Fruit fly (Drosophila melanogaster) whole organism, embryonic: Measurements from ENCODE around the gene CG33293.

Source experiments
- Aef1 ChIP-seq: fragments of 200-800 bp; sonication (Bioruptor generic); IDR thresholded peaks from 3 replicates; pipeline ENCODE4 v1.3.6; 2022; ENCODE audit warnings: missing biosample characterization, missing genetic modification characterization
- Blimp-1 ChIP-seq: fragments of 200-800 bp; sonication (Bioruptor generic); optimal IDR thresholded peaks from 3 replicates; lab custom pipeline; 2018; ENCODE audit warnings: missing biosample characterization, missing genetic modification characterization, mild to moderate bottlenecking, moderate library complexity, missing genetic modification reagents
- BtbVII ChIP-seq: fragments of 200-800 bp; sonication (Bioruptor generic); optimal IDR thresholded peaks from 3 replicates; lab custom pipeline; 2017; ENCODE audit warnings: missing biosample characterization, mild to moderate bottlenecking, missing genetic modification characterization
- CG10543 ChIP-seq: fragments of 200-800 bp; sonication (Bioruptor generic); optimal IDR thresholded peaks from 3 replicates; lab custom pipeline; 2017; ENCODE audit warnings: missing biosample characterization, mild to moderate bottlenecking, missing genetic modification characterization, moderate library complexity
- CG10654 ChIP-seq: fragments of 200-800 bp; sonication (Bioruptor generic); optimal IDR thresholded peaks from 2 replicates; lab custom pipeline; 2016; ENCODE audit warnings: missing biosample characterization, missing genetic modification characterization
- CG10959 ChIP-seq: fragments of 200-800 bp; sonication (Bioruptor generic); IDR thresholded peaks from 2 replicates; pipeline ENCODE4 v1.3.6; 2022; ENCODE audit warnings: missing biosample characterization, missing genetic modification characterization
- CG12219 ChIP-seq: fragments of 200-800 bp; sonication (Bioruptor generic); optimal IDR thresholded peaks from 3 replicates; lab custom pipeline; 2018; ENCODE audit warnings: missing biosample characterization, mild to moderate bottlenecking, missing genetic modification characterization
- CG13123 ChIP-seq: fragments of 200-800 bp; sonication (Bioruptor generic); optimal IDR thresholded peaks from 2 replicates; lab custom pipeline; 2016; ENCODE audit warnings: missing biosample characterization, missing genetic modification characterization
- CG13775 ChIP-seq: fragments of 200-800 bp; sonication (Bioruptor generic); optimal IDR thresholded peaks from 3 replicates; lab custom pipeline; 2017; ENCODE audit warnings: missing biosample characterization, mild to moderate bottlenecking, missing genetic modification characterization
- CG13894 ChIP-seq: fragments of 200-800 bp; sonication (Bioruptor generic); optimal IDR thresholded peaks from 3 replicates; lab custom pipeline; 2018; ENCODE audit warnings: missing biosample characterization, mild to moderate bottlenecking, missing genetic modification characterization, moderate library complexity
- CG14710 ChIP-seq: fragments of 200-800 bp; sonication (Bioruptor generic); optimal IDR thresholded peaks from 3 replicates; lab custom pipeline; 2019; ENCODE audit warnings: missing biosample characterization, mild to moderate bottlenecking, missing genetic modification characterization, moderate library complexity
- CG15011 ChIP-seq: fragments of 200-800 bp; sonication (Bioruptor generic); optimal IDR thresholded peaks from 3 replicates; lab custom pipeline; 2018; ENCODE audit warnings: missing biosample characterization, mild to moderate bottlenecking, missing genetic modification characterization
- CG1602 ChIP-seq: fragments of 200-800 bp; sonication (Bioruptor generic); optimal IDR thresholded peaks from 3 replicates; lab custom pipeline; 2016; ENCODE audit warnings: missing biosample characterization, missing genetic modification characterization
- CG16815 ChIP-seq: fragments of 200-800 bp; sonication (Bioruptor generic); optimal IDR thresholded peaks from 3 replicates; lab custom pipeline; 2017; ENCODE audit warnings: missing biosample characterization, mild to moderate bottlenecking, missing genetic modification characterization
- CG4282 ChIP-seq: fragments of 200-800 bp; sonication (Bioruptor generic); optimal IDR thresholded peaks from 2 replicates; lab custom pipeline; 2016; ENCODE audit warnings: missing biosample characterization, missing genetic modification characterization
- CG4707 ChIP-seq: fragments of 200-800 bp; sonication (Bioruptor generic); optimal IDR thresholded peaks from 2 replicates; lab custom pipeline; 2018; ENCODE audit warnings: missing biosample characterization, mild to moderate bottlenecking, missing genetic modification characterization, moderate library complexity
- CG6765 ChIP-seq: fragments of 200-800 bp; sonication (Bioruptor generic); optimal IDR thresholded peaks from 3 replicates; lab custom pipeline; 2017; ENCODE audit warnings: missing biosample characterization, mild to moderate bottlenecking, missing genetic modification characterization
- CoRest ChIP-seq: fragments of 200-800 bp; sonication (Bioruptor generic); optimal IDR thresholded peaks from 3 replicates; lab custom pipeline; 2018; ENCODE audit warnings: missing biosample characterization, mild to moderate bottlenecking, missing genetic modification characterization, moderate library complexity
- Dll ChIP-seq: fragments of 200-800 bp; sonication (Bioruptor generic); IDR thresholded peaks from 4 replicates; pipeline ENCODE4 v1.3.6; 2022; ENCODE audit warnings: missing biosample characterization, missing genetic modification characterization; ENCODE audit not compliant: partially characterized antibody
- Gug ChIP-seq: fragments of 200-800 bp; sonication (Bioruptor generic); IDR thresholded peaks from 4 replicates; pipeline ENCODE4 v1.3.6; 2022; ENCODE audit warnings: missing biosample characterization, missing genetic modification characterization
- H15 ChIP-seq: fragments of 200-800 bp; sonication (Bioruptor generic); IDR thresholded peaks from 3 replicates; pipeline ENCODE4 v1.3.6; 2022; ENCODE audit warnings: missing biosample characterization, missing genetic modification characterization
- Hmx ChIP-seq: fragments of 200-800 bp; sonication (Bioruptor generic); optimal IDR thresholded peaks from 2 replicates; lab custom pipeline; 2016; ENCODE audit warnings: missing biosample characterization, missing genetic modification characterization
- Hr51 ChIP-seq, 2 experiments: fragments of 200-800 bp; sonication (Bioruptor generic); optimal IDR thresholded peaks; 2 replicates in 1 of 2; 3 replicates in 1 of 2; lab custom pipeline; 2016 to 2018; ENCODE audit warnings: missing biosample characterization in 2 of 2, missing genetic modification characterization in 2 of 2, mild to moderate bottlenecking in 1 of 2, moderate library complexity in 1 of 2
- Kr ChIP-seq: fragments of 200-800 bp; sonication (Bioruptor generic); optimal IDR thresholded peaks from 2 replicates; lab custom pipeline; 2017; ENCODE audit warnings: missing biosample characterization, mild to moderate bottlenecking, missing genetic modification characterization
- NC2β ChIP-seq: fragments of 200-800 bp; sonication (Bioruptor generic); optimal IDR thresholded peaks from 2 replicates; lab custom pipeline; 2016; ENCODE audit warnings: missing biosample characterization, missing genetic modification characterization
- NK7.1 ChIP-seq: fragments of 200-800 bp; sonication (Bioruptor generic); optimal IDR thresholded peaks from 3 replicates; lab custom pipeline; 2016; ENCODE audit warnings: missing biosample characterization, missing genetic modification characterization
- Oaz ChIP-seq: fragments of 200-800 bp; sonication (Bioruptor generic); IDR thresholded peaks from 2 replicates; pipeline ENCODE4 v1.3.6; 2022; ENCODE audit warnings: missing biosample characterization, missing genetic modification characterization
- Poxn ChIP-seq: fragments of 200-800 bp; sonication (Bioruptor generic); IDR thresholded peaks from 2 replicates; pipeline ENCODE4 v1.3.6; 2022; ENCODE audit warnings: missing biosample characterization, missing genetic modification characterization
- Scr ChIP-seq: fragments of 200-800 bp; sonication (Bioruptor generic); IDR thresholded peaks from 2 replicates; pipeline ENCODE4 v1.3.6; 2022; ENCODE audit warnings: missing biosample characterization, missing genetic modification characterization; ENCODE audit not compliant: partially characterized antibody
- Taf1 ChIP-seq: fragments of 200-800 bp; sonication (Bioruptor generic); IDR thresholded peaks from 2 replicates; pipeline ENCODE4 v1.3.6; 2022; ENCODE audit warnings: missing biosample characterization, missing genetic modification characterization
- bab2 ChIP-seq: fragments of 200-800 bp; sonication (Bioruptor generic); optimal IDR thresholded peaks from 2 replicates; lab custom pipeline; 2016; ENCODE audit warnings: missing biosample characterization, missing genetic modification characterization
- ci ChIP-seq: fragments of 200-800 bp; sonication (Bioruptor generic); IDR thresholded peaks from 3 replicates; pipeline ENCODE4 v1.3.6; 2022; ENCODE audit warnings: missing biosample characterization, missing genetic modification characterization
- croc ChIP-seq: fragments of 200-800 bp; sonication (Bioruptor generic); conservative IDR thresholded peaks from 3 replicates; pipeline ENCODE4 v1.3.6; 2022; ENCODE audit warnings: missing biosample characterization, missing genetic modification characterization
- dmrt11E ChIP-seq: fragments of 200-800 bp; sonication (Bioruptor generic); optimal IDR thresholded peaks from 3 replicates; lab custom pipeline; 2018; ENCODE audit warnings: missing biosample characterization, mild to moderate bottlenecking, missing genetic modification characterization, moderate library complexity
- ems ChIP-seq: fragments of 200-800 bp; sonication (Bioruptor generic); optimal IDR thresholded peaks from 3 replicates; lab custom pipeline; 2016; ENCODE audit warnings: missing biosample characterization, missing genetic modification characterization
- fd102C ChIP-seq: fragments of 200-800 bp; sonication (Bioruptor generic); optimal IDR thresholded peaks from 2 replicates; lab custom pipeline; 2018; ENCODE audit warnings: missing biosample characterization, mild to moderate bottlenecking, missing genetic modification characterization, moderate library complexity
- gcm2 ChIP-seq: fragments of 200-800 bp; sonication (Bioruptor generic); optimal IDR thresholded peaks from 2 replicates; lab custom pipeline; 2016; ENCODE audit warnings: missing biosample characterization, missing genetic modification characterization
- lmd ChIP-seq: fragments of 200-800 bp; sonication (Bioruptor generic); IDR thresholded peaks from 2 replicates; pipeline ENCODE4 v1.3.6; 2022; ENCODE audit warnings: missing biosample characterization, missing genetic modification characterization
- nerfin-1 ChIP-seq: fragments of 200-800 bp; sonication (Bioruptor generic); optimal IDR thresholded peaks from 3 replicates; lab custom pipeline; 2019; ENCODE audit warnings: missing biosample characterization, mild to moderate bottlenecking, missing genetic modification characterization, moderate library complexity
- nom ChIP-seq: fragments of 200-800 bp; sonication (Bioruptor generic); optimal IDR thresholded peaks from 2 replicates; lab custom pipeline; 2017; ENCODE audit warnings: missing biosample characterization, missing genetic modification characterization, mild to moderate bottlenecking, moderate library complexity, missing genetic modification reagents
- pan ChIP-seq, 4 experiments: fragments of >200 bp in 3 of 4; fragments of 200-800 bp in 1 of 4; sonication (Bioruptor generic) in 1 of 4; optimal IDR thresholded peaks in 3 of 4; IDR thresholded peaks in 1 of 4; 2 replicates each; pipeline versions ENCODE4 v1.3.6 to Lab custom; 2017 to 2022; ENCODE audit warnings: missing biosample characterization in 2 of 4, missing genetic modification characterization in 2 of 4, mixed read lengths in 1 of 4
- sim ChIP-seq: fragments of 200-800 bp; sonication (Bioruptor generic); IDR thresholded peaks from 2 replicates; pipeline ENCODE4 v1.3.6; 2022; ENCODE audit warnings: missing biosample characterization, missing genetic modification characterization
- slp2 ChIP-seq: fragments of 200-800 bp; sonication (Bioruptor generic); optimal IDR thresholded peaks from 2 replicates; lab custom pipeline; 2016; ENCODE audit warnings: missing biosample characterization, missing genetic modification characterization
- tna ChIP-seq: fragments of 200-800 bp; sonication (Bioruptor generic); IDR thresholded peaks from 2 replicates; pipeline ENCODE4 v1.3.6; 2022; ENCODE audit warnings: missing biosample characterization, missing genetic modification characterization; ENCODE audit not compliant: partially characterized antibody
- wek ChIP-seq: fragments of 200-800 bp; sonication (Bioruptor generic); optimal IDR thresholded peaks from 3 replicates; lab custom pipeline; 2018; ENCODE audit warnings: missing biosample characterization, mild to moderate bottlenecking, missing genetic modification characterization, moderate library complexity
- zen ChIP-seq: fragments of 200-800 bp; sonication (Bioruptor generic); optimal IDR thresholded peaks from 3 replicates; lab custom pipeline; 2018; ENCODE audit warnings: missing biosample characterization, mild to moderate bottlenecking, missing genetic modification characterization, moderate library complexity

The CG33293 gene

DNA sequence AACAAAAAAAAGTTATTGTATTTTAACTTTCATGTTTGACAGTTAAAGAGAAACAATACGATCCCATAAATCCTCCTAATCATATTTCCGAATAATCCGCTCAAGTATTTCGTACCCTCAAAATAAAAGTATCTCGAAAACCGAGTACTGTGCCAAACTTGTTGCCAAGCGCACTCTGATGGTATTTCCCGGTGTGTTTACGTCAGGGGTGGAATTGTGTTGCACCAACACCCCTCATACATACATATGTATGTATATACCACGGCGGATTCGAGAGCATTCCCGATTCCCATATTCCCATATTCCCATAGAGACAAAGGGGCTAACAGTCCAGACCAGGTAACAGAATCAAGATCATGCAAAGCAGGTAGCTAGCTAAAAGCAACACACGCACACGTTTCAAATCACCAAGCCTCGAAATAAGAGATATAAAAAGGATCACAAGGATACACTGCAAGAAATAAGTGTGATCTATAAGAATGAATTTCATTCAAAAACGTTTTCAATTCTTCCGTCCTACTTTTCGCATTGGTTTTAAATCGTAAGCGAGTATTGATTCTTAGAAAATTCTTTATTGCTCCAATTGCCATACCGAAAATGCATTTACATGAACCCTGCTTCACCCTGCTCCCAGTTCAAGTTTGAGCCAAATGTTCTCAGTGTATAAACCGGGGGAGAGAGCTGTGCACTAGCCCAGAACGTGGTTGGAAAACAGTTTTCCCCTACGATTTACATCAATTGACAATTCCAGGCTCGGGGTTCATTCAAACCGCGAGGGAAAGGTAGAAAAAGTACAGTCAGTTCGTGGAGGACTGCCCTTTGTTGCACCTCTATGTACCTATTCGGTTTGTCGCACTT is 28.4 kb downstream of the CG33293 start (continued):
- peak; percentile 75 for TF ChIP-seq bab2
- peak; percentile 85 for TF ChIP-seq CG13775
- peak; percentile 98 for TF ChIP-seq dmrt11E
- TF ChIP-seq nerfin-1 (tag; lab: Kevin White, UChicago): peak; percentile 96
- peak; percentile 29 for TF ChIP-seq NK7.1
- peak; percentile 71 for TF ChIP-seq croc (GFP tag; lab: Robert Waterston, UW)
- peak; percentile 16 for TF ChIP-seq nom (GFP tag; lab: Kevin White, UChicago)
- TF ChIP-seq Aef1 (GFP tag; lab: Robert Waterston, UW): no peak
- TF ChIP-seq CG4282 (GFP tag; lab: Kevin White, UChicago): peak; percentile 28
- TF ChIP-seq pan (optimal IDR thresholded peaks at IDR 0.05; lab: Kevin White, UChicago): no peak
- TF ChIP-seq pan (GFP tag; optimal IDR thresholded peaks at IDR 0.05 in 1 of 2, IDR thresholded peaks at IDR 0.05 in 1 of 2): peak in 1 of 2 experiments; percentile 68
- TF ChIP-seq BtbVII (GFP tag; lab: Kevin White, UChicago): no peak
- TF ChIP-seq Poxn (GFP tag; lab: Robert Waterston, UW): no peak
- TF ChIP-seq CG10543 (GFP tag; lab: Kevin White, UChicago): peak; percentile 6
- peak; percentile 82 for TF ChIP-seq CoRest
- TF ChIP-seq CG16815: peak; percentile 90
- TF ChIP-seq CG4707 (GFP tag; lab: Kevin White, UChicago): peak; percentile 63
- TF ChIP-seq NC2β (GFP tag; lab: Kevin White, UChicago): peak; percentile 81

- TF ChIP-seq zen (tag; lab: Kevin White, UChicago) (peak; percentile 99), Scr (GFP tag; lab: Robert Waterston, UW) (0 out of 2 replicates have a peak, but pooled peaks have one; percentile 13), tna (no peak)
These were observed 29.1 kb downstream of the CG33293 start for dm6 chr3R:5211401-5211800.

- TF ChIP-seq Oaz (GFP tag; lab: Robert Waterston, UW) (0 out of 2 replicates have a peak, but pooled peaks have one; percentile 17), CG10959 (GFP tag; lab: Robert Waterston, UW) (no peak), ems (GFP tag; lab: Kevin White, UChicago) (no peak), ci (peak; percentile 80), CG15011 (GFP tag; lab: Kevin White, UChicago) (no peak), gcm2 (no peak), CG12219 (GFP tag; lab: Kevin White, UChicago) (peak; percentile 11), Hr51 (GFP tag; optimal IDR thresholded peaks at IDR 0.05; lab: Kevin White, UChicago) (peak in 1 of 2 experiments; percentile 49), CG10654 (GFP tag; lab: Kevin White, UChicago) (no peak), Dll (no peak), CG13894 (no peak), Taf1 (GFP tag; lab: Robert Waterston, UW) (no peak), wek (GFP tag; lab: Kevin White, UChicago) (no peak), lmd (GFP tag; lab: Robert Waterston, UW) (peak; percentile 43; the same call in 1 of the 2 replicates), CG1602 (GFP tag; lab: Kevin White, UChicago) (no peak), CG6765 (GFP tag; lab: Kevin White, UChicago) (no peak), Blimp-1 (GFP tag; lab: Kevin White, UChicago) (peak; percentile 61), sim (no peak), H15 (GFP tag; lab: Robert Waterston, UW) (peak; percentile 65; the same call in 2 of the 3 replicates), Gug (GFP tag; lab: Robert Waterston, UW) (peak; percentile 46; the same call in 1 of the 4 replicates), slp2 (GFP tag; lab: Kevin White, UChicago) (no peak), Hmx (no peak), fd102C (GFP tag; lab: Kevin White, UChicago) (no peak), CG14710 (tag; lab: Kevin White, UChicago) (peak; percentile 32), CG13123 (GFP tag; lab: Kevin White, UChicago) (no peak), Kr (GFP tag; lab: Kevin White, UChicago) (no peak)
These were observed 31.1 kb downstream of the CG33293 start for dm6 chr3R:5209481-5209880.
